Fruit fly (Drosophila melanogaster) whole organism, prepupa: ENCODE results near the gene CG13255.

ENCODE experiments used
- Blimp-1 ChIP-seq: fragments of 200-800 bp; sonication (Bioruptor generic); optimal IDR thresholded peaks from 3 replicates; lab custom pipeline; 2017; ENCODE audit warnings: missing biosample characterization, missing genetic modification characterization, mild to moderate bottlenecking, moderate library complexity, missing genetic modification reagents
- CG10631 ChIP-seq: fragments of 200-800 bp; sonication (Bioruptor generic); optimal IDR thresholded peaks from 2 replicates; lab custom pipeline; 2016; ENCODE audit warnings: missing biosample characterization, missing genetic modification characterization
- CG10669 ChIP-seq: fragments of 200-800 bp; sonication (Bioruptor generic); optimal IDR thresholded peaks from 3 replicates; lab custom pipeline; 2018; ENCODE audit warnings: missing biosample characterization, mild to moderate bottlenecking, missing genetic modification characterization, moderate library complexity
- CG11902 ChIP-seq: fragments of 200-800 bp; sonication (Bioruptor generic); optimal IDR thresholded peaks from 3 replicates; lab custom pipeline; 2016; ENCODE audit warnings: missing biosample characterization, missing genetic modification characterization
- CG15336 ChIP-seq: fragments of 200-800 bp; sonication (Bioruptor generic); IDR thresholded peaks from 2 replicates; pipeline ENCODE4 v1.3.6; 2022; ENCODE audit warnings: missing biosample characterization, missing genetic modification characterization
- CG3032 ChIP-seq: fragments of 200-800 bp; optimal IDR thresholded peaks from 2 replicates; lab custom pipeline; 2019; ENCODE audit warnings: missing biosample characterization, mild to moderate bottlenecking, missing genetic modification characterization, moderate library complexity
- CG31627 ChIP-seq: fragments of 200-800 bp; sonication (Bioruptor generic); optimal IDR thresholded peaks from 3 replicates; lab custom pipeline; 2016; ENCODE audit warnings: missing biosample characterization, missing genetic modification characterization
- CG34406 ChIP-seq: fragments of 200-800 bp; sonication (Bioruptor generic); optimal IDR thresholded peaks from 3 replicates; lab custom pipeline; 2016; ENCODE audit warnings: missing biosample characterization, missing genetic modification characterization
- CG4318 ChIP-seq: fragments of 200-800 bp; sonication (Bioruptor generic); optimal IDR thresholded peaks from 3 replicates; lab custom pipeline; 2017; ENCODE audit warnings: missing biosample characterization, mild to moderate bottlenecking, missing genetic modification characterization
- CG6276 ChIP-seq: fragments of 200-800 bp; sonication (Bioruptor generic); optimal IDR thresholded peaks from 2 replicates; lab custom pipeline; 2017; ENCODE audit warnings: missing biosample characterization, mild to moderate bottlenecking, missing genetic modification characterization
- CG6792 ChIP-seq: fragments of 200-800 bp; sonication (Bioruptor generic); optimal IDR thresholded peaks from 3 replicates; lab custom pipeline; 2016; ENCODE audit warnings: missing biosample characterization, missing genetic modification characterization
- CG7368 ChIP-seq: fragments of 200-800 bp; sonication (Bioruptor generic); optimal IDR thresholded peaks from 3 replicates; lab custom pipeline; 2016; ENCODE audit warnings: missing biosample characterization, missing genetic modification characterization
- CG8119 ChIP-seq: fragments of 200-800 bp; sonication (Bioruptor generic); IDR thresholded peaks from 3 replicates; pipeline ENCODE4 v1.3.6; 2022; ENCODE audit warnings: missing biosample characterization, missing genetic modification characterization
- CG8319 ChIP-seq: fragments of 200-800 bp; sonication (Bioruptor generic); optimal IDR thresholded peaks from 3 replicates; lab custom pipeline; 2016; ENCODE audit warnings: missing biosample characterization, missing genetic modification characterization
- CG8632 ChIP-seq: fragments of 200-800 bp; sonication (Bioruptor generic); optimal IDR thresholded peaks from 3 replicates; lab custom pipeline; 2016; ENCODE audit warnings: missing biosample characterization, missing genetic modification characterization
- CG9139 ChIP-seq: fragments of 200-800 bp; sonication (Bioruptor generic); optimal IDR thresholded peaks from 3 replicates; lab custom pipeline; 2017; ENCODE audit warnings: missing biosample characterization, mild to moderate bottlenecking, missing genetic modification characterization
- Eip75B ChIP-seq: fragments of 200-800 bp; sonication (Bioruptor generic); optimal IDR thresholded peaks from 3 replicates; lab custom pipeline; 2016; ENCODE audit warnings: missing biosample characterization, missing genetic modification characterization
- Eip78C ChIP-seq: fragments of 200-800 bp; sonication (Bioruptor generic); peaks from one replicate; lab custom pipeline; 2016; ENCODE audit warnings: missing biosample characterization, missing genetic modification characterization
- Eip93F ChIP-seq: fragments of 200-800 bp; sonication (Bioruptor generic); optimal IDR thresholded peaks from 2 replicates; lab custom pipeline; 2016; ENCODE audit warnings: missing biosample characterization, mild to moderate bottlenecking, missing genetic modification characterization
- Ets21C ChIP-seq: fragments of 200-800 bp; sonication (Bioruptor generic); optimal IDR thresholded peaks from 3 replicates; lab custom pipeline; 2016; ENCODE audit warnings: missing biosample characterization, missing genetic modification characterization
- Ets96B ChIP-seq: fragments of 200-800 bp; optimal IDR thresholded peaks from 2 replicates; lab custom pipeline; 2019; ENCODE audit warnings: missing biosample characterization, mild to moderate bottlenecking, missing genetic modification characterization, moderate library complexity
- Hr38 ChIP-seq: sonication (Bioruptor generic); optimal IDR thresholded peaks from 2 replicates; lab custom pipeline; 2016; ENCODE audit warnings: missing biosample characterization, missing genetic modification characterization
- Lpt ChIP-seq: fragments of 200-800 bp; sonication (Bioruptor generic); optimal IDR thresholded peaks from 3 replicates; lab custom pipeline; 2016; ENCODE audit warnings: missing biosample characterization, missing genetic modification characterization
- Sox14 ChIP-seq: fragments of 200-800 bp; sonication (Bioruptor generic); optimal IDR thresholded peaks from 3 replicates; lab custom pipeline; 2016; ENCODE audit warnings: missing biosample characterization, missing genetic modification characterization
- achi ChIP-seq: fragments of 200-800 bp; sonication (Bioruptor generic); optimal IDR thresholded peaks from 3 replicates; lab custom pipeline; 2016; ENCODE audit warnings: missing biosample characterization, missing genetic modification characterization
- cyc ChIP-seq: fragments of 200-800 bp; sonication (Bioruptor generic); optimal IDR thresholded peaks from 3 replicates; lab custom pipeline; 2016; ENCODE audit warnings: missing biosample characterization, missing genetic modification characterization
- dac ChIP-seq: fragments of 200-800 bp; sonication (Bioruptor generic); optimal IDR thresholded peaks from 2 replicates; lab custom pipeline; 2017; ENCODE audit warnings: missing biosample characterization, mild to moderate bottlenecking, missing genetic modification characterization
- esn ChIP-seq: fragments of 200-800 bp; sonication (Bioruptor generic); optimal IDR thresholded peaks from 2 replicates; lab custom pipeline; 2016; ENCODE audit warnings: missing biosample characterization, mild to moderate bottlenecking, missing genetic modification characterization, moderate library complexity
- fd59A ChIP-seq: fragments of 200-800 bp; sonication (Bioruptor generic); optimal IDR thresholded peaks from 2 replicates; lab custom pipeline; 2017; ENCODE audit warnings: missing biosample characterization, mild to moderate bottlenecking, missing genetic modification characterization, missing genetic modification reagents
- fd85E ChIP-seq: fragments of 200-800 bp; sonication (Bioruptor generic); optimal IDR thresholded peaks from 3 replicates; lab custom pipeline; 2016; ENCODE audit warnings: missing biosample characterization, missing genetic modification characterization
- fkh ChIP-seq: fragments of 200-800 bp; sonication (Bioruptor generic); optimal IDR thresholded peaks from 3 replicates; lab custom pipeline; 2017; ENCODE audit warnings: missing biosample characterization, mild to moderate bottlenecking, missing genetic modification characterization, moderate library complexity
- lz ChIP-seq: fragments of 200-800 bp; sonication (Bioruptor generic); optimal IDR thresholded peaks from 3 replicates; lab custom pipeline; 2016; ENCODE audit warnings: missing biosample characterization, missing genetic modification characterization
- net ChIP-seq: fragments of 200-800 bp; sonication (Bioruptor generic); optimal IDR thresholded peaks from 3 replicates; lab custom pipeline; 2016; ENCODE audit warnings: missing biosample characterization, missing genetic modification characterization
- pdm3 ChIP-seq: fragments of 200-800 bp; sonication (Bioruptor generic); optimal IDR thresholded peaks from 3 replicates; lab custom pipeline; 2016; ENCODE audit warnings: missing biosample characterization, missing genetic modification characterization
- salr ChIP-seq, 2 experiments: fragments of 200-800 bp; sonication (Bioruptor generic); optimal IDR thresholded peaks; 3 replicates each; lab custom pipeline; 2016 to 2018; ENCODE audit warnings: missing biosample characterization in 2 of 2, missing genetic modification characterization in 2 of 2, mild to moderate bottlenecking in 1 of 2
- ss ChIP-seq, 2 experiments: fragments of 200-800 bp; sonication (Bioruptor generic); optimal IDR thresholded peaks; 2 replicates in 1 of 2; 3 replicates in 1 of 2; lab custom pipeline; 2017 to 2018; ENCODE audit warnings: mild to moderate bottlenecking in 2 of 2, missing biosample characterization in 2 of 2, missing genetic modification characterization in 2 of 2, moderate library complexity in 1 of 2
- vri ChIP-seq: fragments of 200-800 bp; sonication (Bioruptor generic); optimal IDR thresholded peaks from 3 replicates; lab custom pipeline; 2016; ENCODE audit warnings: missing biosample characterization, mild to moderate bottlenecking, missing genetic modification characterization

Gene CG13255

dm6 chr3L:20787835-20788380, 49.4 kb upstream of the CG13255 start, which contains the start of gene CG11396:
CG11396 (minus strand) TSS chr3L:20788137.
- TF ChIP-seq Ets96B (tag; lab: Kevin White, UChicago), result no peak
- TF ChIP-seq achi (GFP tag; lab: Kevin White, UChicago), result peak; percentile 52
- TF ChIP-seq Sox14 (GFP tag; lab: Kevin White, UChicago), result peak; percentile 62
- TF ChIP-seq net (GFP tag; lab: Kevin White, UChicago), result no peak
- peak; percentile 45 for TF ChIP-seq Eip78C (GFP tag; lab: Kevin White, UChicago)
- no peak for TF ChIP-seq dac (GFP tag; lab: Kevin White, UChicago)
- TF ChIP-seq esn (GFP tag; lab: Kevin White, UChicago), result peak; percentile 39

DNA sequence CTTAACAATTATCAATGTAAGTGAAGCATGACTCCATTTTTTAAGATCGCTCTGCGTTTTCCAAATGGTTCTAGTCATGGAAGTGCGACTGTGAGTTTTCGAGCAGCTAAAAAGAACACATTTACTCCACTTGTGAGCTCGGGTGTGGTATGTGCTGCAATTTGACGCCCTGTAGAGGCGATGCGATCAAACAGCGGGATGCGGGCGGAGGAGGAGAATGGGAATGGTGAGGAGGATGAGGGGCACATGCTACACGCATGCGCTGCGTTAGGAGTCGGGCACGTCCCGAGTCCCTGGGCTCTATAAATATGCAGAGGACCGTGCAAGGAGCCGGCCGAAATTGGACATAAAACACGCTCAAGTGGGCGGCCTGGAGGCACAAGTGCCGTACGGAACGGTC, 48.0 kb upstream of the CG13255 start:
- TF ChIP-seq pdm3 (GFP tag; lab: Kevin White, UChicago), result no peak
- no peak for TF ChIP-seq Ets21C (GFP tag; lab: Kevin White, UChicago)
- TF ChIP-seq CG7368 (GFP tag; lab: Kevin White, UChicago), result no peak
- no peak for TF ChIP-seq Eip93F
- TF ChIP-seq salr (GFP tag; optimal IDR thresholded peaks at IDR 0.05; lab: Kevin White, UChicago), result no peak
- no peak for TF ChIP-seq Lpt (GFP tag; lab: Kevin White, UChicago)
- TF ChIP-seq CG8119 (GFP tag; lab: Robert Waterston, UW), result no peak
- no peak for TF ChIP-seq CG9139
- no peak for TF ChIP-seq fkh (GFP tag; lab: Kevin White, UChicago)
- TF ChIP-seq CG31627, result no peak
- TF ChIP-seq CG8632 (GFP tag; lab: Kevin White, UChicago), result no peak
- no peak for TF ChIP-seq fd59A (GFP tag; lab: Kevin White, UChicago)
- TF ChIP-seq CG8319, result no peak
- TF ChIP-seq CG34406 (GFP tag; lab: Kevin White, UChicago), result no peak

- no peak for TF ChIP-seq Blimp-1 (GFP tag; lab: Kevin White, UChicago)
- no peak for TF ChIP-seq Eip75B (GFP tag; lab: Kevin White, UChicago)
Measured at dm6 chr3L:20792693-20793092, 44.6 kb upstream of the CG13255 start, which contains the start of gene Six4. Six4 (minus strand) TSS chr3L:20792777.

dm6 chr3L:20796757-20797156, 40.5 kb upstream of the CG13255 start:
- TF ChIP-seq CG6792 (GFP tag; lab: Kevin White, UChicago) (no peak), Ets21C (GFP tag; lab: Kevin White, UChicago) (no peak), CG10669 (GFP tag; lab: Kevin White, UChicago) (no peak), CG4318 (no peak), CG15336 (GFP tag; lab: Robert Waterston, UW) (no peak), ss (GFP tag; optimal IDR thresholded peaks at IDR 0.05; lab: Kevin White, UChicago) (no peak), pdm3 (GFP tag; lab: Kevin White, UChicago) (no peak), Lpt (GFP tag; lab: Kevin White, UChicago) (no peak), CG10631 (no peak)

DNA sequence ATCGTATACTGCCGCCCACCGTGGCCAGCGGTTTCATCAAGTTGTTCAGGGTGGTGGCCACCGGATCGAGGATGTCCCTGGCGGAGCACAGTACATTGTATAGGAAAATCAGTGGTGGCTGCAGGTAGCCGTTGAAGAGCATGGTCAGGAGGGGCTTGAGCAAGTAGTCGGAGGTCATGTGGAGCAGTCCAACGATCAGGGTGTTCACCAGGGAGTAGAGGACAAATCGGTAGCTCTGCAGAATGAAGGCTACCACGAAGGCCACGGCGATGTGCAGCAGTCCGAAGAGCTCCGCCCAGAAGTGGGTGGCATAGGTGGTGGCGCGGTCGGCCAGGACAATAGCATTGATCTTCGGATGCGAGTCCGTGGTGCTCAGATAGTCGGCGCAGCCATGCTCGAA, 39.9 kb upstream of the CG13255 start:
- TF ChIP-seq fd85E (GFP tag; lab: Kevin White, UChicago) (no peak), CG3032 (tag; lab: Kevin White, UChicago) (no peak), cyc (GFP tag; lab: Kevin White, UChicago) (no peak), ss (GFP tag; optimal IDR thresholded peaks at IDR 0.05; lab: Kevin White, UChicago) (no peak), CG8319 (no peak), lz (no peak), Hr38 (no peak), CG4318 (no peak), achi (GFP tag; lab: Kevin White, UChicago) (no peak), CG8632 (GFP tag; lab: Kevin White, UChicago) (no peak), CG6276 (GFP tag; lab: Kevin White, UChicago) (no peak), vri (GFP tag; lab: Kevin White, UChicago) (no peak), CG9139 (no peak), CG11902 (no peak)
